Fruit fly (Drosophila melanogaster): ENCODE results near the gene Ptp61F.

Ptp61F gene

DNA sequence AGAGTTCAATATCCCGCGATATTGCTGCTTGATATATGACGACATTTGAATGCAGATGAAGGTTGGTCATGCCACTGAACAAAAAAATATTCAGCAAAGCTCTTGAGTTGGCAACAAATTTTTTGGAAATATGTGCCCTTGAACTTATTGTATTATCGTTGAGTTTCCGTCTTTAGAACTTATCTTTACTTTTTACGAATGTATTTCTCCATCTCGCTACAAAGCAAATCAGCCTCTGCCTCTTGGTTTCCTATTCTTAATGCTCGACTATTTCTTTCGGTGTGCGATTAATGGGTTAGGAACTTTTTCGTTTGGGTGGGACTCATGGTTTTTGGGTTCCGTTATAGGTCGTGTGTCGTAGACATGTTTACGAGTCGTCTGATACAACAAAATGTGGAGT, 151.9 kb downstream of the Ptp61F start (continued):
- TF ChIP-seq gsb (GFP tag; IDR thresholded peaks at IDR 0.05) (no peak), crc (GFP tag; optimal IDR thresholded peaks at IDR 0.05) (peak; percentile 38), wdn (GFP tag; IDR thresholded peaks at IDR 0.05) (no peak), cato (GFP tag; optimal IDR thresholded peaks at IDR 0.05; ENCODE audit: borderline replicate concordance) (peak; percentile 38), PHDP (tag; optimal IDR thresholded peaks at IDR 0.05) (peak; percentile 73), CG8388 (GFP tag; optimal IDR thresholded peaks at IDR 0.05) (peak; percentile 80), sna (GFP tag; IDR thresholded peaks at IDR 0.05; ENCODE audit: partially characterized antibody) (no peak), Deaf1 (tag; optimal IDR thresholded peaks at IDR 0.05) (peak; percentile 44), odd (GFP tag; optimal IDR thresholded peaks at IDR 0.05) (peak; percentile 63), gem (tag; optimal IDR thresholded peaks at IDR 0.05) (peak; percentile 84), pum (GFP tag; optimal IDR thresholded peaks at IDR 0.05) (peak; percentile 71), CG10366 (GFP tag; IDR thresholded peaks at IDR 0.05) (peak; percentile 61; the same call in 1 of the 2 replicates), nerfin-2 (GFP tag; IDR thresholded peaks at IDR 0.05; ENCODE audit: partially characterized antibody) (no peak), Sox100B (GFP tag; optimal IDR thresholded peaks at IDR 0.05) (peak; percentile 61), chn (GFP tag; optimal IDR thresholded peaks at IDR 0.05) (peak; percentile 71), Sry-δ (GFP tag; optimal IDR thresholded peaks at IDR 0.05) (peak; percentile 29), lov (optimal IDR thresholded peaks at IDR 0.05) (no peak), lov (GFP tag; IDR thresholded peaks at IDR 0.05) (peak; percentile 44; the same call in 1 of the 3 replicates), CG2712 (tag; optimal IDR thresholded peaks at IDR 0.05) (peak; percentile 90), CG12104 (GFP tag; optimal IDR thresholded peaks at IDR 0.05) (peak; percentile 9), CG30020 (tag; optimal IDR thresholded peaks at IDR 0.05) (peak; percentile 43), Atf6 (GFP tag; IDR thresholded peaks at IDR 0.05) (no peak), jumu (GFP tag; optimal IDR thresholded peaks at IDR 0.05) (peak; percentile 72), kay (GFP tag; optimal IDR thresholded peaks at IDR 0.05) (peak; percentile 24), bcd (GFP tag; optimal IDR thresholded peaks at IDR 0.05) (peak; percentile 56), h (optimal IDR thresholded peaks at IDR 0.05) (no peak), lilli (GFP tag; optimal IDR thresholded peaks at IDR 0.05) (peak; percentile 68), CG15514 (GFP tag; optimal IDR thresholded peaks at IDR 0.05) (no peak), Oaz (GFP tag; IDR thresholded peaks at IDR 0.05) (no peak), ase (GFP tag; IDR thresholded peaks at IDR 0.05) (0 out of 3 replicates have a peak, but pooled peaks have one; percentile 13), CG6791 (GFP tag; IDR thresholded peaks at IDR 0.05; ENCODE audit: partially characterized antibody) (no peak), Six4 (GFP tag; optimal IDR thresholded peaks at IDR 0.05) (peak; percentile 69), yki (optimal IDR thresholded peaks at IDR 0.05) (no peak), Ada2b (GFP tag; IDR thresholded peaks at IDR 0.05) (peak; percentile 30; the same call in 1 of the 2 replicates), CG2202 (tag; optimal IDR thresholded peaks at IDR 0.05) (peak; percentile 83), CG4360 (GFP tag; IDR thresholded peaks at IDR 0.05) (0 out of 2 replicates have a peak, but pooled peaks have one; percentile 4), chm (GFP tag; IDR thresholded peaks at IDR 0.05) (peak; percentile 54; the same call in 1 of the 2 replicates), crp (GFP tag; optimal IDR thresholded peaks at IDR 0.05) (no peak), Optix (GFP tag; IDR thresholded peaks at IDR 0.05) (peak; percentile 60; the same call in 1 of the 3 replicates), gfzf (GFP tag; optimal IDR thresholded peaks at IDR 0.05) (no peak), CG32532 (GFP tag; IDR thresholded peaks at IDR 0.05) (peak; percentile 39; the same call in 1 of the 2 replicates), CG9817 (tag; optimal IDR thresholded peaks at IDR 0.05) (peak; percentile 18), rib (GFP tag; IDR thresholded peaks at IDR 0.05) (no peak), twi (tag; optimal IDR thresholded peaks at IDR 0.05) (peak; percentile 75), trh (GFP tag; optimal IDR thresholded peaks at IDR 0.05) (peak; percentile 24), CG4730 (GFP tag; IDR thresholded peaks at IDR 0.05) (peak; percentile 57), Dip3 (GFP tag; optimal IDR thresholded peaks at IDR 0.05) (peak; percentile 44), CG7839 (tag; optimal IDR thresholded peaks at IDR 0.05) (peak; percentile 77), CG11398 (GFP tag; optimal IDR thresholded peaks at IDR 0.05) (peak; percentile 43), zfh1 (GFP tag; IDR thresholded peaks at IDR 0.05) (peak; percentile 59; the same call in 1 of the 3 replicates), Awh (GFP tag; IDR thresholded peaks at IDR 0.05) (no peak), Sry-β (GFP tag; optimal IDR thresholded peaks at IDR 0.05) (peak; percentile 38)

Measured in whole organism, embryonic.